Worm (Caenorhabditis elegans) whole organism, late embryonic: ENCODE measurements around the gene ile-2.

ENCODE experiments used
- C38D4.7 ChIP-seq: fragments of 200-800 bp; sonication (Bioruptor generic); optimal IDR thresholded peaks from 2 replicates; lab custom pipeline; 2018; ENCODE audit warnings: mild to moderate bottlenecking, missing genetic modification characterization, moderate library complexity, missing compliant biosample characterization
- F13H6.1 ChIP-seq: sonication (generic microtip); optimal IDR thresholded peaks from 2 replicates; lab custom pipeline; 2016; ENCODE audit warnings: missing genetic modification characterization, missing compliant biosample characterization
- K02D7.2 ChIP-seq: sonication (generic microtip); optimal IDR thresholded peaks from 2 replicates; lab custom pipeline; 2017; ENCODE audit warnings: mild to moderate bottlenecking, missing genetic modification characterization, missing compliant biosample characterization
- K09A11.1 ChIP-seq: sonication (generic microtip); optimal IDR thresholded peaks from 2 replicates; lab custom pipeline; 2017; ENCODE audit warnings: antibody characterized with exemption, mild to moderate bottlenecking, missing genetic modification characterization, missing compliant biosample characterization; ENCODE audit not compliant: insufficient read depth
- T23F11.4 ChIP-seq: fragments of 200-800 bp; sonication (Bioruptor generic); optimal IDR thresholded peaks from 2 replicates; lab custom pipeline; 2018; ENCODE audit warnings: mild to moderate bottlenecking, missing genetic modification characterization, missing compliant biosample characterization
- ahr-1 ChIP-seq: sonication (generic microtip); optimal IDR thresholded peaks from 2 replicates; lab custom pipeline; 2016; ENCODE audit warnings: missing genetic modification characterization, missing compliant biosample characterization
- ceh-22 ChIP-seq: sonication (generic microtip); optimal IDR thresholded peaks from 2 replicates; lab custom pipeline; 2017; ENCODE audit warnings: missing biosample characterization, missing genetic modification characterization
- ceh-24 ChIP-seq: sonication (generic microtip); optimal IDR thresholded peaks from 2 replicates; lab custom pipeline; 2016; ENCODE audit warnings: mild to moderate bottlenecking, missing genetic modification characterization, missing compliant biosample characterization
- ceh-30 ChIP-seq: fragments of 150-350 bp; optimal IDR thresholded peaks from 2 replicates; lab custom pipeline; 2014; ENCODE audit warnings: missing biosample characterization, missing genetic modification characterization
- ceh-31 ChIP-seq: sonication (generic microtip); optimal IDR thresholded peaks from 2 replicates; lab custom pipeline; 2016; ENCODE audit warnings: missing genetic modification characterization, missing compliant biosample characterization
- ceh-45 ChIP-seq: fragments of 200-800 bp; sonication (Bioruptor generic); IDR thresholded peaks from 2 replicates; pipeline ENCODE4 v1.3.6; 2022; ENCODE audit warnings: missing genetic modification reagents, missing genetic modification characterization, missing compliant biosample characterization
- ceh-48 ChIP-seq: sonication (generic microtip); optimal IDR thresholded peaks from 2 replicates; lab custom pipeline; 2016; ENCODE audit warnings: missing genetic modification characterization, inconsistent platforms, missing compliant biosample characterization
- che-1 ChIP-seq: sonication (generic microtip); optimal IDR thresholded peaks from 2 replicates; lab custom pipeline; 2016; ENCODE audit warnings: mild to moderate bottlenecking, missing genetic modification characterization, missing compliant biosample characterization
- dmd-4 ChIP-seq: sonication (generic microtip); optimal IDR thresholded peaks from 2 replicates; lab custom pipeline; 2016; ENCODE audit warnings: borderline replicate concordance, missing genetic modification characterization, missing compliant biosample characterization
- dve-1 ChIP-seq: sonication (generic microtip); optimal IDR thresholded peaks from 2 replicates; lab custom pipeline; 2017; ENCODE audit warnings: antibody characterized with exemption, mild to moderate bottlenecking, missing genetic modification characterization, missing compliant biosample characterization
- elt-4 ChIP-seq: sonication (generic microtip); optimal IDR thresholded peaks from 2 replicates; lab custom pipeline; 2016; ENCODE audit warnings: missing genetic modification characterization, missing compliant biosample characterization
- ets-4 ChIP-seq: sonication (generic microtip); optimal IDR thresholded peaks from 2 replicates; lab custom pipeline; 2016; ENCODE audit warnings: missing genetic modification characterization, missing compliant biosample characterization
- eyg-1 ChIP-seq: sonication (generic microtip); optimal IDR thresholded peaks from 2 replicates; lab custom pipeline; 2016; ENCODE audit warnings: missing genotype, missing genetic modification characterization, missing compliant biosample characterization
- gmeb-2 ChIP-seq: sonication (generic microtip); optimal IDR thresholded peaks from 2 replicates; lab custom pipeline; 2016; ENCODE audit warnings: missing genetic modification characterization, inconsistent platforms, missing compliant biosample characterization
- hlh-13 ChIP-seq: fragments of 200-800 bp; sonication (Bioruptor generic); optimal IDR thresholded peaks from 2 replicates; lab custom pipeline; 2018; ENCODE audit warnings: mild to moderate bottlenecking, missing genetic modification characterization, missing compliant biosample characterization
- hlh-15 ChIP-seq: sonication (generic microtip); optimal IDR thresholded peaks from 2 replicates; lab custom pipeline; 2016; ENCODE audit warnings: missing genetic modification characterization, missing compliant biosample characterization
- lin-11 ChIP-seq: fragments of 200-800 bp; sonication (Bioruptor generic); optimal IDR thresholded peaks from 2 replicates; lab custom pipeline; 2018; ENCODE audit warnings: mild to moderate bottlenecking, missing genetic modification characterization, missing compliant biosample characterization
- madf-2 ChIP-seq: sonication (generic microtip); optimal IDR thresholded peaks from 2 replicates; lab custom pipeline; 2017; ENCODE audit warnings: missing genetic modification characterization, missing compliant biosample characterization
- nfya-1 ChIP-seq: sonication (generic microtip); optimal IDR thresholded peaks from 2 replicates; lab custom pipeline; 2017; ENCODE audit warnings: missing genetic modification characterization, mild to moderate bottlenecking, missing compliant biosample characterization, antibody characterized with exemption, moderate library complexity
- nhr-232 ChIP-seq: sonication (generic microtip); optimal IDR thresholded peaks from 2 replicates; lab custom pipeline; 2016; ENCODE audit warnings: missing genetic modification characterization, missing compliant biosample characterization
- pag-3 ChIP-seq: sonication (generic microtip); optimal IDR thresholded peaks from 2 replicates; lab custom pipeline; 2016; ENCODE audit warnings: missing compliant biosample characterization, missing genetic modification characterization, borderline replicate concordance
- pha-2 ChIP-seq: sonication (generic microtip); optimal IDR thresholded peaks from 2 replicates; lab custom pipeline; 2017; ENCODE audit warnings: mild to moderate bottlenecking, missing genetic modification characterization, missing compliant biosample characterization
- sdc-2 ChIP-seq: sonication (generic microtip); optimal IDR thresholded peaks from 2 replicates; lab custom pipeline; 2016; ENCODE audit warnings: missing genotype, missing genetic modification characterization, missing compliant biosample characterization
- tbx-2 ChIP-seq: sonication (generic microtip); optimal IDR thresholded peaks from 2 replicates; lab custom pipeline; 2016; ENCODE audit warnings: missing genetic modification characterization, missing compliant biosample characterization
- tbx-7 ChIP-seq: sonication (generic microtip); optimal IDR thresholded peaks from 2 replicates; lab custom pipeline; 2016; ENCODE audit warnings: missing genotype, missing genetic modification characterization, missing compliant biosample characterization
- ttx-3 ChIP-seq: sonication (generic microtip); optimal IDR thresholded peaks from 2 replicates; lab custom pipeline; 2016; ENCODE audit warnings: missing genetic modification reagents, missing genetic modification characterization, missing compliant biosample characterization
- unc-3 ChIP-seq, 2 experiments: fragments of 200-800 bp in 1 of 2; sonication (Bioruptor generic) in 1 of 2; sonication (generic microtip) in 1 of 2; conservative IDR thresholded peaks in 1 of 2; optimal IDR thresholded peaks in 1 of 2; 2 replicates each; pipeline versions ENCODE4 v1.3.6 to Lab custom; 2016 to 2022; ENCODE audit warnings: missing compliant biosample characterization in 2 of 2, missing genetic modification characterization in 2 of 2, missing genetic modification reagents in 1 of 2
- unc-42 ChIP-seq: sonication (generic microtip); optimal IDR thresholded peaks from 2 replicates; lab custom pipeline; 2016; ENCODE audit warnings: missing genotype, missing genetic modification characterization, missing compliant biosample characterization
- unc-55 ChIP-seq: sonication (generic microtip); optimal IDR thresholded peaks from 2 replicates; lab custom pipeline; 2017; ENCODE audit warnings: missing biosample characterization, missing genetic modification reagents, missing genetic modification characterization

Gene ile-2

DNA sequence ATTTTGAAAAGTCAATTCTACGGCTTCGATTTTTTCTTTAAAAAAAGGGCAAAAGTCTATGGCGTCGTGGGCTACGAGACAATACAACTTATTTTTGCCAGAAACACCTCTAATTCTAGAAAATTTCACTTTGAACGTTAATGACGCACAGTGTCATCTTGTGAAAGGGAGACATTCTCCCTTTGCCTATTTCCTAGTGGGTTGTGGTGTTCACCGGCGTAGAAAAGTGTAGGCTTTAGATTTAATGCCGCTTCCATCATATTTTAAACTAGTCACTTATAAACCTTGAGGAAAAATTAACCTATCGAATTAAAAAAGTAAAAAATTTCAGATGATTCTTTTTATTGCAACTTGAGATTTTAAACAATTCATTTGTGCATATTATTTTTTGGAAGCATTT lies 17.0 kb downstream of the ile-2 start:
- TF ChIP-seq sdc-2 (tag; lab: Kevin White, UChicago) = peak; percentile 97
- no peak for TF ChIP-seq hlh-13 (GFP tag; lab: Kevin White, UChicago)
- TF ChIP-seq ttx-3 (tag; lab: Kevin White, UChicago) = no peak
- TF ChIP-seq unc-42 (tag; lab: Kevin White, UChicago) = no peak
- no peak for TF ChIP-seq K02D7.2 (tag; lab: Kevin White, UChicago)
- TF ChIP-seq ceh-45 (GFP tag; lab: Robert Waterston, UW) = 0 out of 2 replicates have a peak, but pooled peaks have one; percentile 13

DNA sequence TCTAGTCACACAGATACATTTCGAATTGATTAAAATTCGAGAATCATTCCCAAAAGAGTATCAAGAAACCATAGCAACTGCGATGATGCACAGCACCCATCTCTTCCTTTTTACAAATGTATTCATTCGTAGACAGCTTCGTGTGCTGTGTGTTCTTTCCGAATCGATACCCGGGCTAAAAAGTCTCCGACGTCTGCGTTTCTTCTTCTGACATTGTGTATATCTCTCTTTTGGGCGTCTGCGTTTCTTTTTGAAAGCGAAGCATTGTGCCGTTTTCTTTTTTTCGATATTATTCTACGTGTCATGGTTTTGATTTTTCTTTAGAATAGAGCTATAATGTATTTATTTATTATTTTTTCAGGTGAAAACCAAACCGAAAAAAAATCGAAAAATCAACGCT lies 19.6 kb downstream of the ile-2 start, which contains the start of gene attf-5:
attf-5 (plus strand) TSS at position 362 of the 400 bp plus-strand sequence.
- peak; percentile 89 for TF ChIP-seq sdc-2 (tag; lab: Kevin White, UChicago)
- TF ChIP-seq unc-55 (GFP tag; lab: Kevin White, UChicago) = peak; percentile 21
- no peak for TF ChIP-seq ttx-3 (tag; lab: Kevin White, UChicago)
- peak; percentile 70 for TF ChIP-seq ceh-48 (tag; lab: Kevin White, UChicago)
- peak; percentile 12 for TF ChIP-seq nfya-1 (tag; lab: Kevin White, UChicago)
- TF ChIP-seq pag-3 (tag; lab: Kevin White, UChicago) = no peak
- TF ChIP-seq, all 69 proteins: peak for 4

DNA sequence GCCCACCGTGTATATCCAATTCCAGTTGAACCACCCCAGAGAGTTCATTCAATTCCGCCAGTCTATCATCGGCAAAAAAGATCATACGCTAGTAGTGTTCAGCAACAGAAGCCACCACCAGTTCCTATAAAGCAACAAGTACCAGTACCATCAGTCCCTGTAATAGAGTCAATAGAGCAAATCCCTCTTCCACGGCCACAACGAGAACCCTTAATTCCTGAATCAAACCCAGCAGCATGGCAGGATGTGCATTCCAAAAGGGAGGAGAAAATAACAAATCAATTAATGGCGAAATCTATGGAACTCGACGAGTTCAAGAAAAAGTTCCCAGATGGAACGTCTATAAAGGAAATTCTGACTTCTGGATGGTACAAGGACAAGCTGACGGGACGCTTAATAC lies 21.5 kb downstream of the ile-2 start:
- no peak for TF ChIP-seq nfya-1 (tag; lab: Kevin White, UChicago)
- no peak for TF ChIP-seq F13H6.1 (tag; lab: Kevin White, UChicago)
- TF ChIP-seq unc-55 (GFP tag; lab: Kevin White, UChicago) = no peak
- TF ChIP-seq ceh-24 (tag; lab: Kevin White, UChicago) = no peak
- no peak for TF ChIP-seq madf-2 (tag; lab: Kevin White, UChicago)
- TF ChIP-seq gmeb-2 (tag; lab: Kevin White, UChicago) = no peak
- TF ChIP-seq nhr-232 (tag; lab: Kevin White, UChicago) = no peak
- TF ChIP-seq unc-3 (GFP tag; conservative IDR thresholded peaks at IDR 0.05; lab: Robert Waterston, UW) = no peak
- TF ChIP-seq unc-3 (tag; optimal IDR thresholded peaks at IDR 0.05; lab: Kevin White, UChicago) = no peak
- TF ChIP-seq hlh-15 = no peak
- no peak for TF ChIP-seq unc-42 (tag; lab: Kevin White, UChicago)
- no peak for TF ChIP-seq ceh-31 (tag; lab: Kevin White, UChicago)
- TF ChIP-seq T23F11.4 (GFP tag; lab: Kevin White, UChicago) = no peak
- no peak for TF ChIP-seq C38D4.7
- TF ChIP-seq elt-4 (tag; lab: Kevin White, UChicago) = no peak
- no peak for TF ChIP-seq ceh-30
- no peak for TF ChIP-seq hlh-13 (GFP tag; lab: Kevin White, UChicago)
- TF ChIP-seq che-1 (tag; lab: Kevin White, UChicago) = no peak
- no peak for TF ChIP-seq ceh-22 (tag; lab: Kevin White, UChicago)
- no peak for TF ChIP-seq eyg-1 (tag; lab: Kevin White, UChicago)
- TF ChIP-seq, all 69 proteins: peak for 0

DNA sequence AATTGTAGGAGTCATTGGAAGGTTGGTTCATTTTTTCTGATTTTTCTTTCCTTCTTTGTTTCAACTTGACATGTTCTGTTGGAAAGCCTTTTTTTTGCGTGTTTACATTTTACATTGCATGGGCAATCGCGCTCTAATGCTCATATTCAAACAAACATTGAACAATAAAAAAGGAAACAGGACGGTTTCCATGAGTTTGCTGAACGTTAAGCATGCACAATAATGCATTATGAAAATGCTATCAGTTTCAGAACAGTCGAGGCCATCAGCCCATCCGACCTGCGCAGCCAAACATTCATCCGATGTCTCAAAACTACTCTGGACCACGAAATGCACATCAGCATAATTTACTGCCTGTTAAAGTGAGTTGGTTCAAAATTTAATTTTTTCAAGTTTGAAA lies 22.2 kb downstream of the ile-2 start:
- TF ChIP-seq dmd-4 (no peak), nfya-1 (tag; lab: Kevin White, UChicago) (no peak), ahr-1 (tag; lab: Kevin White, UChicago) (no peak), ceh-30 (no peak), sdc-2 (tag; lab: Kevin White, UChicago) (no peak), pag-3 (tag; lab: Kevin White, UChicago) (no peak), tbx-7 (tag; lab: Kevin White, UChicago) (no peak), pha-2 (tag; lab: Kevin White, UChicago) (no peak), ets-4 (tag; lab: Kevin White, UChicago) (no peak), lin-11 (tag; lab: Kevin White, UChicago) (no peak), hlh-15 (no peak), che-1 (tag; lab: Kevin White, UChicago) (no peak), ceh-24 (tag; lab: Kevin White, UChicago) (no peak), dve-1 (tag; lab: Kevin White, UChicago) (no peak), tbx-2 (tag; lab: Kevin White, UChicago) (no peak), K09A11.1 (no peak), K02D7.2 (tag; lab: Kevin White, UChicago) (no peak)
